Worm (Caenorhabditis elegans) whole organism, L1 larva: Measurements from ENCODE around the gene K08E7.6.

Source experiments
- C16A3.4 ChIP-seq: fragments of 150-350 bp; optimal IDR thresholded peaks from 2 replicates; lab custom pipeline; 2014; ENCODE audit warnings: missing biosample characterization, missing genetic modification characterization
- C34B4.2 ChIP-seq: sonication (generic microtip); optimal IDR thresholded peaks from 2 replicates; lab custom pipeline; 2017; ENCODE audit warnings: mild to moderate bottlenecking, missing genetic modification characterization, missing compliant biosample characterization
- F16B12.6 ChIP-seq: fragments of 150-350 bp; optimal IDR thresholded peaks from 2 replicates; lab custom pipeline; 2014; ENCODE audit warnings: missing biosample characterization, missing genetic modification characterization
- aha-1 ChIP-seq: fragments of 150-350 bp; optimal IDR thresholded peaks from 2 replicates; lab custom pipeline; 2014; ENCODE audit warnings: missing biosample characterization, missing genetic modification characterization
- alr-1 ChIP-seq: fragments of 200-800 bp; sonication (Bioruptor generic); optimal IDR thresholded peaks from 2 replicates; lab custom pipeline; 2018; ENCODE audit warnings: borderline replicate concordance, mild to moderate bottlenecking, missing genetic modification characterization, missing compliant biosample characterization
- blmp-1 ChIP-seq: fragments of 150-350 bp; optimal IDR thresholded peaks from 2 replicates; lab custom pipeline; 2014; ENCODE audit warnings: missing biosample characterization, missing genetic modification characterization
- ceh-88 ChIP-seq: fragments of 200-800 bp; sonication (Bioruptor generic); IDR thresholded peaks from 2 replicates; pipeline ENCODE4 v1.3.6; 2022; ENCODE audit warnings: missing genetic modification characterization, missing compliant biosample characterization
- ces-1 ChIP-seq: fragments of 150-350 bp; optimal IDR thresholded peaks from 2 replicates; lab custom pipeline; 2014; ENCODE audit warnings: missing biosample characterization, missing genetic modification reagents, missing genetic modification characterization
- elt-2 ChIP-seq: sonication (generic microtip); optimal IDR thresholded peaks from 2 replicates; lab custom pipeline; 2016; ENCODE audit warnings: missing genetic modification characterization, mild to moderate bottlenecking, inconsistent platforms, missing compliant biosample characterization, missing genetic modification reagents
- ets-5 ChIP-seq: fragments of 200-800 bp; sonication (Bioruptor generic); IDR thresholded peaks from 2 replicates; pipeline ENCODE4 v1.3.6; 2022; ENCODE audit warnings: missing genetic modification characterization, missing compliant biosample characterization
- fkh-4 ChIP-seq: sonication (generic microtip); optimal IDR thresholded peaks from 2 replicates; lab custom pipeline; 2016; ENCODE audit warnings: missing compliant biosample characterization, missing genetic modification characterization, borderline replicate concordance
- fos-1 ChIP-seq: fragments of 150-350 bp; optimal IDR thresholded peaks from 2 replicates; lab custom pipeline; 2014; ENCODE audit warnings: missing biosample characterization, missing genetic modification characterization
- grh-1 ChIP-seq: fragments of 200-800 bp; sonication (Bioruptor generic); IDR thresholded peaks from 2 replicates; pipeline ENCODE4 v1.3.6; 2022; ENCODE audit warnings: missing genetic modification reagents, missing genetic modification characterization, missing compliant biosample characterization
- hlh-4 ChIP-seq: sonication (generic microtip); optimal IDR thresholded peaks from 2 replicates; lab custom pipeline; 2016; ENCODE audit warnings: mild to moderate bottlenecking, missing genetic modification characterization, missing compliant biosample characterization
- irx-1 ChIP-seq: sonication (generic microtip); optimal IDR thresholded peaks from 2 replicates; lab custom pipeline; 2016; ENCODE audit warnings: missing genetic modification characterization, missing compliant biosample characterization
- isw-1 ChIP-seq: fragments of 200-800 bp; sonication (Bioruptor generic); IDR thresholded peaks from 2 replicates; pipeline ENCODE4 v1.3.6; 2022; ENCODE audit warnings: missing genetic modification characterization, missing compliant biosample characterization
- lin-14 ChIP-seq: fragments of 200-800 bp; sonication (Bioruptor generic); optimal IDR thresholded peaks from 2 replicates; lab custom pipeline; 2018; ENCODE audit warnings: mild to moderate bottlenecking, missing genetic modification characterization, moderate library complexity, missing compliant biosample characterization
- lin-39 ChIP-seq: fragments of 150-350 bp; optimal IDR thresholded peaks from 2 replicates; lab custom pipeline; 2014; ENCODE audit warnings: missing biosample characterization, missing genetic modification reagents, missing genetic modification characterization
- mef-2 ChIP-seq: fragments of 150-350 bp; optimal IDR thresholded peaks from 2 replicates; lab custom pipeline; 2014; ENCODE audit warnings: missing biosample characterization, missing genetic modification characterization
- nhr-11 ChIP-seq: fragments of 150-350 bp; optimal IDR thresholded peaks from 2 replicates; lab custom pipeline; 2014; ENCODE audit warnings: missing biosample characterization, missing genetic modification characterization
- nhr-12 ChIP-seq: sonication (generic microtip); optimal IDR thresholded peaks from 2 replicates; lab custom pipeline; 2017; ENCODE audit warnings: missing biosample characterization, missing genetic modification characterization
- nhr-20 ChIP-seq: sonication (generic microtip); optimal IDR thresholded peaks from 2 replicates; lab custom pipeline; 2016; ENCODE audit warnings: mild to moderate bottlenecking, missing genetic modification characterization, missing compliant biosample characterization
- nhr-237 ChIP-seq: fragments of 150-350 bp; optimal IDR thresholded peaks from 2 replicates; lab custom pipeline; 2014; ENCODE audit warnings: missing biosample characterization, missing genetic modification characterization
- nhr-47 ChIP-seq: sonication (generic microtip); optimal IDR thresholded peaks from 2 replicates; lab custom pipeline; 2016; ENCODE audit warnings: mild to moderate bottlenecking, missing genetic modification characterization, moderate library complexity, missing compliant biosample characterization
- nhr-71 ChIP-seq: sonication (generic microtip); optimal IDR thresholded peaks from 2 replicates; lab custom pipeline; 2016; ENCODE audit warnings: mild to moderate bottlenecking, missing genetic modification characterization, moderate library complexity, missing compliant biosample characterization
- nhr-85 ChIP-seq: sonication (generic microtip); peaks from one replicate; lab custom pipeline; 2016; ENCODE audit warnings: missing genetic modification characterization, inconsistent platforms, missing compliant biosample characterization
- nhr-90 ChIP-seq: sonication (generic microtip); optimal IDR thresholded peaks from 2 replicates; lab custom pipeline; 2016; ENCODE audit warnings: mild to moderate bottlenecking, missing genetic modification characterization, missing compliant biosample characterization; ENCODE audit not compliant: poor library complexity
- pag-3 ChIP-seq: sonication (generic microtip); optimal IDR thresholded peaks from 2 replicates; lab custom pipeline; 2017; ENCODE audit warnings: missing genetic modification characterization, mild to moderate bottlenecking, missing compliant biosample characterization, antibody characterized with exemption, borderline replicate concordance; ENCODE audit not compliant: insufficient read depth
- pax-3 ChIP-seq: fragments of 200-800 bp; sonication (Bioruptor generic); optimal IDR thresholded peaks from 2 replicates; lab custom pipeline; 2018; ENCODE audit warnings: mild to moderate bottlenecking, missing genetic modification characterization, moderate library complexity, missing compliant biosample characterization
- pqm-1 ChIP-seq: sonication (generic microtip); optimal IDR thresholded peaks from 3 replicates; lab custom pipeline; 2017; ENCODE audit warnings: missing biosample characterization, missing genetic modification characterization
- rnt-1 ChIP-seq: sonication (generic microtip); optimal IDR thresholded peaks from 2 replicates; lab custom pipeline; 2016; ENCODE audit warnings: mild to moderate bottlenecking, missing genetic modification characterization, moderate library complexity, missing compliant biosample characterization
- sox-4 ChIP-seq: sonication (generic microtip); optimal IDR thresholded peaks from 2 replicates; lab custom pipeline; 2016; ENCODE audit warnings: missing genetic modification characterization, missing compliant biosample characterization
- sptf-1 ChIP-seq: fragments of 150-350 bp; optimal IDR thresholded peaks from 2 replicates; lab custom pipeline; 2014; ENCODE audit warnings: missing biosample characterization, missing genetic modification characterization
- swsn-7 ChIP-seq: sonication (generic microtip); optimal IDR thresholded peaks from 2 replicates; lab custom pipeline; 2016; ENCODE audit warnings: missing genetic modification characterization, missing compliant biosample characterization
- tlp-1 ChIP-seq: fragments of 150-350 bp; optimal IDR thresholded peaks from 2 replicates; lab custom pipeline; 2014; ENCODE audit warnings: missing biosample characterization, missing genetic modification characterization
- unc-86 ChIP-seq: sonication (generic microtip); optimal IDR thresholded peaks from 2 replicates; lab custom pipeline; 2016; ENCODE audit warnings: missing genetic modification characterization, missing compliant biosample characterization
- unc-98 ChIP-seq: fragments of 200-800 bp; sonication (Bioruptor generic); IDR thresholded peaks from 2 replicates; pipeline ENCODE4 v1.3.6; 2022; ENCODE audit warnings: missing genetic modification characterization, missing compliant biosample characterization
- vab-15 ChIP-seq: sonication (generic microtip); optimal IDR thresholded peaks from 2 replicates; lab custom pipeline; 2017; ENCODE audit warnings: missing genotype, mild to moderate bottlenecking, missing genetic modification characterization, missing compliant biosample characterization
- zip-4 ChIP-seq: fragments of 200-800 bp; sonication (Bioruptor generic); optimal IDR thresholded peaks from 2 replicates; lab custom pipeline; 2018; ENCODE audit warnings: mild to moderate bottlenecking, missing genetic modification characterization, moderate library complexity, missing compliant biosample characterization
- ztf-11 ChIP-seq, 2 experiments: sonication (generic microtip); optimal IDR thresholded peaks; 2 replicates each; lab custom pipeline; 2016 to 2017; ENCODE audit warnings: missing genetic modification characterization in 2 of 2, missing biosample characterization in 1 of 2, missing compliant biosample characterization in 1 of 2
- ztf-4 ChIP-seq: fragments of 150-350 bp; optimal IDR thresholded peaks from 2 replicates; lab custom pipeline; 2014; ENCODE audit warnings: missing biosample characterization, missing genetic modification characterization

K08E7.6 gene

DNA sequence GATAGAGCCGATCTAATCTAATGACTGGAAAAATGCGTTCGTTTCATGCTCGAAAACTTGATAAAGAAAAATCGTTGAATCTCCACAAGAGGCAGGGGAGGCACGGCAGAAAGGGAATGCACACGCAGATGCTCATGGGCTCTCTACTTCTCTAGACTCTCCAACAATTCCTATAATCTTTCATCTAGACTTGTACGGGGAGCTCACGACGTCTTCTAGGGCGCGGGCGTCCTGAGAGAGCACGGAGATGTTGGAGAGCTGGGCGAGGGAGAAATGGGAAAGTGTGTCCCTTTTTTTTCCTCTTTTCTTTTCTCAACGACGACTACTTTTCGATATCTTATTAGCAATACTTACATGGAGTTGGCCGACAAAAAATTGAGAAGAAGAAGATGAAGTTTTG lies 2.2 kb upstream of the K08E7.6 start (continued):
- TF ChIP-seq ets-5 (no peak), rnt-1 (peak; percentile 9), nhr-12 (tag; lab: Kevin White, UChicago) (no peak), ceh-88 (GFP tag; lab: Robert Waterston, UW) (no peak), nhr-47 (tag; lab: Kevin White, UChicago) (peak; percentile 14), nhr-71 (no peak), nhr-85 (tag; lab: Kevin White, UChicago) (peak; percentile 19), nhr-90 (tag; lab: Kevin White, UChicago) (no peak), fos-1 (tag; lab: Kevin White, UChicago) (no peak), blmp-1 (tag; lab: Kevin White, UChicago) (no peak), hlh-4 (no peak), zip-4 (GFP tag; lab: Kevin White, UChicago) (no peak), nhr-20 (no peak), nhr-11 (tag; lab: Kevin White, UChicago) (no peak), sox-4 (tag; lab: Kevin White, UChicago) (no peak), sptf-1 (tag; lab: Kevin White, UChicago) (no peak), F16B12.6 (tag; lab: Kevin White, UChicago) (no peak)

DNA sequence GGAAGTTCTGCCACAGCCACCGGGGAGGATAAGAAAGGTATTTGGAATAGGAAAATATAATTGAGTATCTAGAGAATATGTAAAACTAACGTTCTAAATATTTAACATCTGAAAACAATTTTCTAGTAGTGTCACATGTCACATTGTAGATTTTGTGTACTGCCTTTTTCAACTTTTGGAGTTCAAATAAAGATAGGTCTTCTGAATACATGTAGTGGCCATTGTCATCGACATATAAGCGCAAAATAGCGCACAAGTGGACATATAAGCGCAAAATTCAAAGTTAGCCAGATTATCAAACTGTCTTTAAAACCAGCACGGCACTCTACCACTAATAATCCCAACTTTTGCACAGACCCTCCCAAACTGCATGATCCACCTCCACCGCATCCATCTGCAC lies 6.7 kb downstream of the K08E7.6 start:
- TF ChIP-seq ztf-4 (no peak), elt-2 (tag; lab: Kevin White, UChicago) (no peak), alr-1 (no peak), ceh-88 (GFP tag; lab: Robert Waterston, UW) (no peak), grh-1 (GFP tag; lab: Robert Waterston, UW) (no peak), fkh-4 (tag; lab: Kevin White, UChicago) (no peak), aha-1 (tag; lab: Kevin White, UChicago) (no peak), isw-1 (GFP tag; lab: Robert Waterston, UW) (no peak), pag-3 (no peak), nhr-237 (tag; lab: Kevin White, UChicago) (no peak), ztf-11 (tag; optimal IDR thresholded peaks at IDR 0.05; lab: Kevin White, UChicago) (no peak), swsn-7 (tag; lab: Kevin White, UChicago) (no peak), unc-98 (GFP tag; lab: Robert Waterston, UW) (no peak), mef-2 (no peak)

DNA sequence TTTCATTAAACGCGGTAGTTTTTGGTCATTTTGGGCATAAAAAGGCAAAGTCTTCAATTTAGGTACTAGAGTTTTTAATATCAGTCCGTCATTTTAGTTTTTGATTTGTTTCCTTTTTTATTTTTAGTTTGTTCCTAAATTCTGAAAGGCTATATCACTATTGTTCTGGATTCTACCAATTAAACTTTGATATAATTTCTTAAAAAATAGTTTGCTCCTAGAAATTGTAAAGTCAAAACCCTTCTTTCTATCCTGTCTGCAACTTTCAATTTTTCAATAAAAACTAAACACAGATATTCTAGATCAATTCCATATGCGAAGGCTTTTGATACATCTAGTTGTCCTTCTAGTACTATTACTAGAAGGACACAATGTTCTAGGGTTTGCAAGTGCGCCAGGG lies 7.9 kb downstream of the K08E7.6 start, which contains the start of gene K08E7.5:
TSS of gene K08E7.5 (plus strand) at position 301 of the 400 bp plus-strand sequence.
- TF ChIP-seq mef-2 (no peak), nhr-85 (tag; lab: Kevin White, UChicago) (peak; percentile 23)

DNA sequence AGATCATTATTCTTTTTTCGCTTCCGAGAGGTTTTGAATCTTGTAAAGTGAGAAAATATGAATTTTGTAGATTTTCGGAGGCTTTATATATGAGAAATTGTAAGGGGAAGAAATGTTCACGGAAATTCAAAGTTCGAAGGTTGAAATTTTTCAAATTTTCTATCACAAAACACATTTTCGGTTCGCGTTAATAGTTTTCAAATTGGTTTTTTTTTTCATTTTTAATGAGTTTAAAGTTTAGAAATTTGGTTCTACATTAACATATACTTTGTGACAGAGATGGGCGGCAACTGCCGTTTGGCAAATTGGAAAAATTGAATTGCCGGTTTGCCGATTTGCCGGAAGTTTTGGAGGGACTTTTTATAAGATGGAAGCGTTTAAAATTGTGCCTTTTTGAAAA lies 9.9 kb downstream of the K08E7.6 start, which contains the start of gene K08E7.4:
TSS of gene K08E7.4 (minus strand) at position 101 of the 400 bp plus-strand sequence.
- TF ChIP-seq rnt-1: no peak
- no peak for TF ChIP-seq fos-1 (tag; lab: Kevin White, UChicago)
- no peak for TF ChIP-seq tlp-1 (tag; lab: Kevin White, UChicago)
- no peak for TF ChIP-seq grh-1 (GFP tag; lab: Robert Waterston, UW)
- no peak for TF ChIP-seq zip-4 (GFP tag; lab: Kevin White, UChicago)
- no peak for TF ChIP-seq nhr-237 (tag; lab: Kevin White, UChicago)
- TF ChIP-seq irx-1: no peak

DNA sequence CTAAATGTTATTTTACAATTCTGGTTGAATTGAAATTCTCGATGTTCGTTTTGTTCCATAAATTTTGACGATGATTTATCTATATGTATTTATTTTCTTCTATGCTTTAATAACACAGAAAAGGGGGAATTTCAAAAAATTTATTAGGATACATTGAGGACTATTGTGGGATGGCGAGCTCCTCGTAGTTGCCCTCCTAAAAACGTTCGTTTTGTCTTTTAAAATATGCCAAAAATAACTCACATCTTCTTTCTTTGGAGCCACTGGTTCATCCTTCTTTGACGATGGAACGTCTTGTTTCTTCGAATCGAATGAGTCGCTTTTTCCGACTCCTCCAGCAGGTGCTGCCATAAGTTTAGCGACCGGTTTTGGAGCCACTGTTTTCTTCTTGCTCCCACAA lies 10.4 kb downstream of the K08E7.6 start:
- TF ChIP-seq pax-3: no peak
- TF ChIP-seq vab-15 (tag; lab: Kevin White, UChicago): no peak
- no peak for TF ChIP-seq mef-2
- no peak for TF ChIP-seq C34B4.2 (tag; lab: Kevin White, UChicago)
- TF ChIP-seq ces-1 (GFP tag; lab: Kevin White, UChicago): no peak
- TF ChIP-seq lin-14 (GFP tag; lab: Kevin White, UChicago): no peak
- no peak for TF ChIP-seq aha-1 (tag; lab: Kevin White, UChicago)
- TF ChIP-seq pqm-1 (tag; lab: Kevin White, UChicago): no peak
- TF ChIP-seq nhr-12 (tag; lab: Kevin White, UChicago): no peak
- no peak for TF ChIP-seq alr-1
- TF ChIP-seq C16A3.4: no peak
- no peak for TF ChIP-seq lin-39 (tag; lab: Kevin White, UChicago)
- no peak for TF ChIP-seq unc-86 (tag; lab: Kevin White, UChicago)
